Fruit fly (Drosophila melanogaster) whole organism, larva: ENCODE data around the gene nero.

Experiments
- noc ChIP-seq: fragments of 200-800 bp; sonication (Bioruptor generic); optimal IDR thresholded peaks from 3 replicates; lab custom pipeline; 2019; ENCODE audit warnings: missing biosample characterization, mild to moderate bottlenecking, missing genetic modification characterization, moderate library complexity

Gene nero

DNA sequence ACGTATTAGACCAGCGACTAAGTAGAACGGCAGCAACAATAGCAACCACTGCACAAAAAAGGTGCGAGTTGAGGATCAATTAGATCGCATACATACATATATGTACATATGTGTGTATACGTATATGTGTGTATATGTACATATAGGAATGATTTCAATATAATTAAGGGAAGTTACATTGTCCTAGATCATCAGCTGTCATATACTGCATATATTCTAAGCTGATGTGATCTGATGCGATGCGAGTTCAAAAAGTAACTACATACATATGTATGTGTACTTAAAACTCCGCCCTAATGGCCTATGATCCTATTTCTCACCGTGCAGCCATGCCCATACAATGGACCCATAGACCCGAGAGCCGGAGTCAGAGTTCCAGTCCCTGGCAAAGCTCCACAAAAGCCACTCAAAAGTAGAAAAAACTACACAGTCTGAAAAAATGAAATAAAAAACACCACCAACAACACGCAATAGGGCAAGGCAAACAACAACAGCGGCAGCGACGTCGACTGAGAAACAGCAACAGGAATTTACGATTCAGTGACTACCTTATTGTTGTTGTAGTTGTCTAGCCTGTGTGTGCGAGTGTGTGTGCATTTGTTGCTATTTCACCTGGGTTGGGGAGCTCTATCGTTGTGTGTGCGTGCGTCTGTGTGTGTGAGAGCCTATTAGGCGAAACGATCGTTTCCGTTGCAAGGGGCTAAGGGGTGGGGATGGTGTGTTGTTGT, 24.0 kb downstream of the nero start:
- TF ChIP-seq noc (tag; lab: Kevin White, UChicago), result no peak

DNA sequence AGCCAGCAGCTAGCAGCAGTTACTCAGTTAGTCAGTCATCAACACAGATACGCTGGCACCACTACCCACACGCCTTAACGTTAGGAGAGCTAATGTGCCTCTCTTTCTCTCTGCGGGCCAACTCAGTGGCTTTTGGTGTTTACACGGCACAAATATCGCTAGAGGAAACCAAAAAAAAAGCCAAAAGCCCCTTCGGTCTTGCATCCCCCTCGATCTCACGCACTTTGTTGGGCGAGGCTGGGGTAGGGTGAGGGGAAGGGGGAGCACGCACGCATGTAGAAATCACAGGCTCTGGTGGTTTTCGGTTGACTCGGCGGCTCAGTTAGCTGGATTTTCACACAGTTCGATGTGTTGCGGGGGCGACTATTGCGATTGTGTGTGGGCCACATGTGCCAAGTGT, 25.4 kb downstream of the nero start:
- no peak for TF ChIP-seq noc (tag; lab: Kevin White, UChicago)

dm6 chr3R:31721466-31721865, 25.9 kb downstream of the nero start:
- peak; percentile 5 for TF ChIP-seq noc (tag; lab: Kevin White, UChicago)

- TF ChIP-seq noc (tag; lab: Kevin White, UChicago), result no peak
Measured at dm6 chr3R:31720112-31720511, 27.2 kb downstream of the nero start.

dm6 chr3R:31719497-31719896, 27.9 kb downstream of the nero start:
- TF ChIP-seq noc (tag; lab: Kevin White, UChicago), result no peak

- no peak for TF ChIP-seq noc (tag; lab: Kevin White, UChicago)
Measured at dm6 chr3R:31718967-31719366, 28.4 kb downstream of the nero start.

dm6 chr3R:31718168-31718565, 29.2 kb downstream of the nero start:
- TF ChIP-seq noc (tag; lab: Kevin White, UChicago), result no peak

- TF ChIP-seq noc (tag; lab: Kevin White, UChicago), result peak; percentile 10
Measured at dm6 chr3R:31717299-31718167, 29.8 kb downstream of the nero start.

DNA sequence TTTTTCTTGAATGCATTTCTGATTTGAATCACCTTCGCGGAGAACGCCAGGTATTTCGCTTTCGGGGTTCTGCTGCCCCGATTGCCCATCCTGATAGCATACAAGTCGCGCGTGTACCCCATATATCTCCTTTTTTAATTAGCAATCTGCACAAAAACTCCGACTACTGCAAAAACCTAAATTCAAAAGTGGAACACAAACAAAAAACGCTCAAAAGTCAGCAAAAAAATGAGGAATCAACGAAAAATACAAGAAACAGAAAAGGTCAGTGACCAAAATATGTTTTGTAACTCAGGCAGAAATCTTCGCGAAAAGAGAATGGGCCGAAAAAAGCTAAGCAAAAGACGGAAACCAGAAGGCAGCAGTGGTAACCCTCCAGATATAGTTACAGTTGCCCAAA, 31.1 kb downstream of the nero start:
- no peak for TF ChIP-seq noc (tag; lab: Kevin White, UChicago)

- TF ChIP-seq noc (tag; lab: Kevin White, UChicago), result no peak
Measured at dm6 chr3R:31715713-31716024, 31.7 kb downstream of the nero start.

DNA sequence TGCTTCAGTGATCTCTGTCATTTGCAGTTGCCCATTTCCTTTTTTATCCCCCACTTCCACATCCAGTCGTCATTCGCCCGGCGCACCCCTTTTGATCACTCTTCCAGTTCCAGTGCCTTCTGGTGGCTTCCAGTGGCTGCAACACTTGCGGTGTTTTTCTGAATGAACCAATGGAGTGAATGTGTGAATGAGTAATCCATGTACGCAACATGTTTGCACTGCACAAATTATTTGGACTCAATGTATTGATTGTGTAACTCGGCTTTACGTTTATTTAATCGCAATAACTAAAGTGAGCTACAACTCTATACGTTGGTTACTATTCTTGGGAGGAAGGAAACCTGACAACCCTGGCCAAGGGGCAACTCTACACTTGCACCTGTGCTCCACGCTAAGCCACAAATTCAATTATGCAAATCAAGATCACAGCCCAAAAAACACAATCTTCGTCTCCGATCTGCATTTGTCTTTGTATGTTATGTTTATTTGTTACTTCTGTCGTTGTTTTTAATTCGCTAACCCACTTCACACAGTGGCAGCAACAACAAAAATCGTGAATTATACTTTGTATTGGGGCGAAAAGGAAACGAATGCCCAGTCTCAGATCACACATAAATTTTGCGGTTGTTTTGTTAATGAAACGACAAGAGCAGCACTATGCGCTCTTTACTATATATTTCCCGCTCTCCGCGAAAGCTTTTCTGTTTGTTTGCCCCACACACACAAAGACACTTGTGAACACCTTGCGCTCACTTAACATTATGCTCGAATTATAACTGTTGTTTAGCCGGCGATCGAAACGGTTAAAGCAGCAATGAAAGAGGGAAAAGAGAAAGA, 32.3 kb downstream of the nero start:
- peak; percentile 11 for TF ChIP-seq noc (tag; lab: Kevin White, UChicago)

DNA sequence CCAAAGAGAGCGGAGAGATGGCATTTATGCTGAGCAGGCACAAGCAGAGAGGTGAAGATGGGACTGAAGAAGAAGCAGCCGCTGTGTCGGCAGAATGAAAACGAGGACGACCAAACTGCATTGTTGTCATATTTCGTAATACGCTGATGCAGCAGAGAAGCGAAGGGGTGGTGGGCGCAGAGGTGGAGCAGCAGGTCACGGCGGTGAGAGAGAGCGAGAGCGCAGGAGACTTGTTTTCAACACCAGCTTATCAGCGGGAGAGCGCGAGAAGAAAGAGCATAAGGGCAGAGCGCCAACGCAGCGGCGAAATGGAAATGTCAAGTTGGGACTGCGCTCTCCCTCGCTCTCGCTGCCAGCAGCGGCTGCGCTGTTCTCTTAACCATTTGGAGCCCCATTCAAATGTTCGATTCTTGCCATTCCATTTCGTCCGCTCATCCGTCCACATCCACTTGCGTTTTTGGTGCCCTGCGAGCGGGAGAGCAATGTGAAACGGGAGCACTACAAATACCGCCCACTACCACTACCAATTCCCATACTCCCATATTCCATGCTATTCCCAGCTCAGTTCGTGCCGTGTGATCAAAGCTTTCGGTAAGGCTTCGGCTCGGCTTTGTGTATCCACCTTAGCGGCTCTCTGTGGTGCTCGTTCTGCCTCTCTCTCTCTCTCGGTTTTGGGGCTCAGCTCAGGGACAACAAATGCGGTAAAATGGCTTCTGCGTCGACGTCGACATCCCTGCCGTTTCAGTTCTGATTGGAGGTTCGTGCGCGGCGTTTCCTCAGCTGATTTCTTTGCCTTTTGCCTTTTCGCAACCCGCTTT, 33.8 kb downstream of the nero start, which contains the start of gene ttk:
TSS of gene ttk (plus strand) at position 562 of the 818 bp plus-strand sequence.
- TF ChIP-seq noc (tag; lab: Kevin White, UChicago), result no peak

dm6 chr3R:31712585-31712984, 34.8 kb downstream of the nero start:
- no peak for TF ChIP-seq noc (tag; lab: Kevin White, UChicago)

- no peak for TF ChIP-seq noc (tag; lab: Kevin White, UChicago)
Measured at dm6 chr3R:31711270-31712029, 35.9 kb downstream of the nero start.
